Worm (Caenorhabditis elegans) whole organism, L4 larva: ENCODE data around the gene sra-38.

Source experiments
- F26F4.8 ChIP-seq: fragments of 200-800 bp; sonication (Bioruptor generic); conservative IDR thresholded peaks from 2 replicates; pipeline ENCODE4 v1.3.6; 2022; ENCODE audit warnings: missing genetic modification characterization, missing compliant biosample characterization
- R02D3.7 ChIP-seq: fragments of 150-350 bp; sonication (generic microtip); optimal IDR thresholded peaks from 3 replicates; lab custom pipeline; 2014; ENCODE audit warnings: missing biosample characterization, missing genetic modification characterization
- aly-2 ChIP-seq: sonication (generic microtip); optimal IDR thresholded peaks from 2 replicates; lab custom pipeline; 2018; ENCODE audit warnings: missing biosample characterization, missing genetic modification characterization
- ceh-32 ChIP-seq: sonication (generic microtip); optimal IDR thresholded peaks from 2 replicates; lab custom pipeline; 2016; ENCODE audit warnings: mild to moderate bottlenecking, missing genetic modification characterization, missing compliant biosample characterization; ENCODE audit not compliant: poor library complexity
- cey-2 ChIP-seq: sonication (generic microtip); optimal IDR thresholded peaks from 3 replicates; lab custom pipeline; 2017; ENCODE audit warnings: missing genetic modification characterization, mild to moderate bottlenecking, missing compliant biosample characterization, antibody characterized with exemption, borderline replicate concordance; ENCODE audit not compliant: insufficient read depth
- hlh-30 ChIP-seq: sonication (generic microtip); optimal IDR thresholded peaks from 2 replicates; lab custom pipeline; 2017; ENCODE audit warnings: antibody characterized with exemption, mild to moderate bottlenecking, missing genetic modification characterization, missing compliant biosample characterization; ENCODE audit not compliant: insufficient read depth
- jun-1 ChIP-seq: fragments of 150-350 bp; optimal IDR thresholded peaks from 2 replicates; lab custom pipeline; 2014; ENCODE audit warnings: missing biosample characterization, missing genetic modification reagents, missing genetic modification characterization
- lsy-2 ChIP-seq, 2 experiments: fragments of 150-350 bp in 1 of 2; sonication (generic microtip) in 1 of 2; optimal IDR thresholded peaks; 2 replicates each; lab custom pipeline; 2014 to 2017; ENCODE audit warnings: missing biosample characterization in 2 of 2, missing genetic modification characterization in 2 of 2
- nhr-237 ChIP-seq: sonication (generic microtip); optimal IDR thresholded peaks from 2 replicates; lab custom pipeline; 2017; ENCODE audit warnings: missing biosample characterization, missing genetic modification characterization
- nhr-41 ChIP-seq: fragments of 200-800 bp; sonication (Bioruptor generic); IDR thresholded peaks from 2 replicates; pipeline ENCODE4 v1.3.6; 2022; ENCODE audit warnings: missing genetic modification reagents, missing genetic modification characterization, missing compliant biosample characterization
- nhr-48 ChIP-seq: sonication (generic microtip); optimal IDR thresholded peaks from 2 replicates; lab custom pipeline; 2016; ENCODE audit warnings: mild to moderate bottlenecking, missing genetic modification characterization, missing compliant biosample characterization
- unc-39 ChIP-seq: sonication (generic microtip); optimal IDR thresholded peaks from 2 replicates; lab custom pipeline; 2017; ENCODE audit warnings: missing biosample characterization, missing genetic modification characterization

DNA sequence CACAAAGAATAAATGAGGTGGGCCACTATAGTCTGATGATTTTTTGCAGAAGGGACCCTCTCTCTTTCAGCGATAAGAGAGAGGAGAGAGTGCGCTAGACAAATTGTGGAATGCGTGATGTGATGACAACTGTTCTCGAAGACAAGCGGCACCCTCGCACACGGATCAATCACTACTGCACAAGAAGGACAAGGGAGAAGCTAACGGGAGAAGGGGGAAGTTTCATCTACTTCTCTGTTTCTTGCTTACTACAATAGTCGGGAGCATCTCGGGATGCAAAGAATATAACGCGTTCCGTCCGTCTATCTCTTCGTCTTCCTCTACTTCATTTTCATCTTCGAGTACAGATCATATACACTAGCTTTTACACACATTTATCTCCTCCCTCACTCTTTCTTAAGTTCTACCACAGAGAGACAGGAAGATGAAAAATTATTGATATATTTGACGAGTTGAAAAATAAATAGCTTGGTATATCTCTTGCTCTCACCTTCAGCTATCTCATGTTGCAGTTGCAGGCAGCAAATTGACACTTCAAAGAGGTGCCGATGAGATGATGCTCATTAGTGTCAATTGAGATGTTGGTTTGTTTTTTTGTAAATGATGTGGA, 26.5 kb downstream of the sra-38 start:
- TF ChIP-seq R02D3.7 (tag; lab: Kevin White, UChicago) (no peak), nhr-48 (tag; lab: Kevin White, UChicago) (no peak), jun-1 (tag; lab: Kevin White, UChicago) (no peak), lsy-2 (tag; optimal IDR thresholded peaks at IDR 0.05; lab: Kevin White, UChicago) (no peak), ceh-32 (tag; lab: Kevin White, UChicago) (no peak), hlh-30 (no peak), unc-39 (no peak), nhr-41 (no peak), aly-2 (tag; lab: Kevin White, UChicago) (no peak), cey-2 (no peak), F26F4.8 (GFP tag; lab: Robert Waterston, UW) (no peak), nhr-237 (tag; lab: Kevin White, UChicago) (no peak)
